Worm (Caenorhabditis elegans) whole organism, midembryonic: Measurements from ENCODE around the gene srd-65.

Experiments used
- T22C8.4 ChIP-seq: fragments of 200-800 bp; sonication (Bioruptor generic); IDR thresholded peaks from 2 replicates; pipeline ENCODE4 v1.3.6; 2022; ENCODE audit warnings: missing genetic modification characterization, missing compliant biosample characterization
- cog-1 ChIP-seq: sonication (generic microtip); optimal IDR thresholded peaks from 2 replicates; lab custom pipeline; 2016; ENCODE audit warnings: missing genetic modification characterization, missing compliant biosample characterization
- flt-1 ChIP-seq: fragments of 200-800 bp; sonication (Bioruptor generic); IDR thresholded peaks from 2 replicates; pipeline ENCODE4 v1.3.6; 2022; ENCODE audit warnings: missing genetic modification characterization, missing compliant biosample characterization
- klf-2 ChIP-seq: fragments of 200-800 bp; sonication (Bioruptor generic); conservative IDR thresholded peaks from 2 replicates; pipeline ENCODE4 v1.3.6; 2022; ENCODE audit warnings: missing genetic modification reagents, missing genetic modification characterization, missing compliant biosample characterization
- med-1 ChIP-seq: sonication (generic microtip); optimal IDR thresholded peaks from 2 replicates; lab custom pipeline; 2017; ENCODE audit warnings: missing genetic modification characterization, mild to moderate bottlenecking, missing compliant biosample characterization, antibody characterized with exemption, missing genetic modification reagents; ENCODE audit not compliant: insufficient read depth
- ref-1 ChIP-seq: fragments of 200-800 bp; sonication (Bioruptor generic); conservative IDR thresholded peaks from 2 replicates; pipeline ENCODE4 v1.3.6; 2022; ENCODE audit warnings: missing genetic modification reagents, missing genetic modification characterization, missing compliant biosample characterization
- tab-1 ChIP-seq: fragments of 200-800 bp; sonication (Bioruptor generic); IDR thresholded peaks from 2 replicates; pipeline ENCODE4 v1.3.6; 2022; ENCODE audit warnings: missing genetic modification characterization, missing compliant biosample characterization
- ztf-23 ChIP-seq: fragments of 200-800 bp; sonication (Bioruptor generic); IDR thresholded peaks from 2 replicates; pipeline ENCODE4 v1.3.6; 2022; ENCODE audit warnings: missing genetic modification reagents, missing genetic modification characterization, missing compliant biosample characterization
- ztf-29 ChIP-seq: fragments of 200-800 bp; sonication (Bioruptor generic); IDR thresholded peaks from 2 replicates; pipeline ENCODE4 v1.3.6; 2022; ENCODE audit warnings: missing genetic modification reagents, missing genetic modification characterization, missing compliant biosample characterization

Gene srd-65

DNA sequence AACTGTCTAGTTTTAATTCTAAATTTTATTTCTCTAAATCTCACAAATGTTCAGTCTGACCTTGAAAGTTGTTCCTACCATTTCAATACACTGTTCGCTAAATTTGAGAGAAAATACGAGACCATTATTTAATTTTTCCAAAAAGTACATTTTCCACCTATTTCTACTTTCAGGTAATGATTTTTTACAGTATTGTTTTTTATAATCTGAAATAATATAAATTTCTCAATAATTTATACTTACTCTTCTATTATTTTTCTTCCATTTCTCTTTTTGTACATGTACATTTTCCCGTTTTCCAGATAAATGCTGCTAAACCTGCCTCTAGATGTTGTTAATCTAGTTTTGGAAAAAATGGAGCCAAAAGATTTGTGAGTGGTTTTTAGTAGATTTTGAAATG is 3.6 kb upstream of the srd-65 start, which contains the start of gene fbxa-62:
Gene fbxa-62, plus strand, starts transcription at position 301 of the 400 bp plus-strand sequence.
- no peak for TF ChIP-seq cog-1 (tag; lab: Kevin White, UChicago)
- TF ChIP-seq tab-1 (GFP tag; lab: Robert Waterston, UW) = no peak

DNA sequence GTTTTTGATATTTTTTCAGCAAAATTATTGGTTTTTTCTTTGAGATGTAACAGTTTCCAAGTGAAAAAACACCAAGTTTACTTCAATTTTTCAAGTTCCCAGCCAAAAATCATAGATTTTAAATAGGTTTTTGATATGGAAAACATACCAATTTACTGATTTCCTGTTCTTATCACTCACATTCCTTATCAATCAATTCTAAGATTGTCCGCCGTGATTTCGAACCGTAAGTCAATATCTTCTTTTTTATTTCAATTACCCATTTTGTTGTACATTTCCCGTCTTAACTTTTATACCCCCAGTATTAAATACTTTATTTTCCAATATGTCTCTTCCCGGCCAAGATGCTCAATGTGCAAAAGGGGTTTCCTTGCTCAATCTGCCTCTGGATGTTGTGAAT is 646 bp upstream of the srd-65 start, which contains the start of gene fbxa-38:
Gene fbxa-38, plus strand, starts transcription at position 195 of the 400 bp plus-strand sequence.
- no peak for TF ChIP-seq tab-1 (GFP tag; lab: Robert Waterston, UW)
- TF ChIP-seq med-1 (GFP tag; lab: Kevin White, UChicago) = no peak
- no peak for TF ChIP-seq T22C8.4 (GFP tag; lab: Robert Waterston, UW)
- no peak for TF ChIP-seq ztf-29 (GFP tag; lab: Robert Waterston, UW)
- TF ChIP-seq ztf-23 (GFP tag; lab: Robert Waterston, UW) = no peak
- TF ChIP-seq cog-1 (tag; lab: Kevin White, UChicago) = no peak
- no peak for TF ChIP-seq ref-1 (GFP tag; lab: Robert Waterston, UW)
- TF ChIP-seq flt-1 = no peak
- TF ChIP-seq klf-2 (GFP tag; lab: Robert Waterston, UW) = no peak

DNA sequence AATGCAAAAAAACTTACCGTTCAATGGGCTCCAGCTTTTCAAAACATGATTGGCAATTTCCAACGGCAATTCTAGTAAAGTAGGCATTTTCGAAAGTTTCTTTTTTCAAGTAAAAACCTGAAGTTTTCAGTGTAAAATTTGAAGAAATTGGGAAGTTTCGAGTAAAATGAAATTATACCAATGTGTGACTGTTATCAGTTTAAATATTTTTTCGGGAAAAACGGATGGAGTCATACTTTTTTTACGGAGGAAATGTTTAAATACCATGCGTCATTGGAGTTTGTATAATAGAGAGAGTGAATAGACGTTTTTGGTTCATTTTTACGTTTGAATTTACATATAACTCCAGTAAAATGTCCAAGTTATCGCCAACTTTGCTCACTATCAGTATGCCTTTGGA is 4.4 kb downstream of the srd-65 start, which contains the start of gene fbxa-12:
Gene fbxa-12, plus strand, starts transcription at position 301 of the 400 bp plus-strand sequence.
- TF ChIP-seq cog-1 (tag; lab: Kevin White, UChicago) (no peak), ztf-29 (GFP tag; lab: Robert Waterston, UW) (no peak), flt-1 (no peak), med-1 (GFP tag; lab: Kevin White, UChicago) (no peak), klf-2 (GFP tag; lab: Robert Waterston, UW) (no peak), T22C8.4 (GFP tag; lab: Robert Waterston, UW) (no peak), tab-1 (GFP tag; lab: Robert Waterston, UW) (no peak), ztf-23 (GFP tag; lab: Robert Waterston, UW) (no peak), ref-1 (GFP tag; lab: Robert Waterston, UW) (no peak)

DNA sequence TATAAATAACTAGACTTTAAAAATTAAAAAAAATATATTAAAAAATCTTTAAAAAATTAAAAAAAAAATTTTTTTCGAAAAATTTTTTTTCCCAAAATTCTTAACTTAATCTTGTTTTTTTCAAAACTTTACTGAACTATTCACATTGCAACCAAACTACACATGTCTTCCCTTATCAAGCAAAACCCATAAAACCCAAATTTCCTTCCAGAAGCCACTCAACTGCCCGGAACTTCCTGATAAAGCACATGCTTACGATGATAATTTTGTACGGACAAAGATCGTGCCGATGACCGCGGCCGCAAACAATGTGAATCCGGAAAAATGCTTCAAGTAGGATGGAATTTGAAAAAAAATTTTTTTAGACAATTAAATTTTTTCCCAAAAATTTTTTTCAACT is 11.5 kb downstream of the srd-65 start:
- TF ChIP-seq ztf-23 (GFP tag; lab: Robert Waterston, UW) (no peak), med-1 (GFP tag; lab: Kevin White, UChicago) (no peak), ref-1 (GFP tag; lab: Robert Waterston, UW) (no peak), klf-2 (GFP tag; lab: Robert Waterston, UW) (no peak), tab-1 (GFP tag; lab: Robert Waterston, UW) (no peak), cog-1 (tag; lab: Kevin White, UChicago) (no peak), flt-1 (no peak), T22C8.4 (GFP tag; lab: Robert Waterston, UW) (no peak), ztf-29 (GFP tag; lab: Robert Waterston, UW) (no peak)

DNA sequence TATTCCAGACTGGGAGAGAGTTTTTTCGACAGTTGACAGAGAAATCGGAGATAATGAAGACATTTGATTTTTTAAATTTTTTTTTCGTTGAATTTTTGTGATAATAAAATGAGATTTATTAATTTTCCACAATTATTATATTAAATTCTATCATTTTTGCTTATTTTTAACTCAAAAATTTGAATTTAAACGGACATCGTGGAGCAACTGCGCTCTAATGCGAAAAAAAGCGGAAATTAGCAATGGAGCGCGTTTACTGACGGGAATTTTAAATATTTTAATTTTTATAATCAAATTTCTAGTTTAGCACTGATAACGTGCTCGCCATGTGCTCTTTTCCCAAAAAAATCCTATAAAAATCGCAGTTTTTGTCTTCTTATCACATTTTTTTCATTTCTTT is 12.7 kb downstream of the srd-65 start, which contains the start of gene C39B5.14:
Gene C39B5.14, plus strand, starts transcription at position 301 of the 400 bp plus-strand sequence.
- TF ChIP-seq klf-2 (GFP tag; lab: Robert Waterston, UW) (no peak), flt-1 (no peak), cog-1 (tag; lab: Kevin White, UChicago) (no peak), ztf-29 (GFP tag; lab: Robert Waterston, UW) (no peak), tab-1 (GFP tag; lab: Robert Waterston, UW) (no peak), ztf-23 (GFP tag; lab: Robert Waterston, UW) (no peak), ref-1 (GFP tag; lab: Robert Waterston, UW) (no peak), T22C8.4 (GFP tag; lab: Robert Waterston, UW) (no peak), med-1 (GFP tag; lab: Kevin White, UChicago) (no peak)

DNA sequence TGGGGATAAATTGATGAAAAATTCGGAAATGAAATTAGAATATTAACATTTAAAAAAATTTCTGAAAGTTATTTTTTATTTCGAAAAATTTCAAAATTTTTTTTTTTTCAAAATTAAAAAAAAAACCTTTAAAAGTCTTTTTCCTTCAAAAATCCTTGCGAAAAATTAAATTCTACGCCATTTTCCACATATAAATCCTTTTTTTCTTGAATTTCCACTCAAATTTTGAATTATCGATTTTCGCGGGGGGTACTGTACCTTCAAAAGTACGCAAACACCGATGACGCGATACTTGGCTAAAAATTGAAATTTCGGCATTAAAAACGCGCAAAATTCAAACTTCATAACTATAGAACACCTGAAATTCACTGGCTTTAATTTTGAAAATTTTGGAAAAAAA is 13.2 kb downstream of the srd-65 start:
- TF ChIP-seq klf-2 (GFP tag; lab: Robert Waterston, UW) (no peak), med-1 (GFP tag; lab: Kevin White, UChicago) (no peak), flt-1 (no peak), tab-1 (GFP tag; lab: Robert Waterston, UW) (no peak)

DNA sequence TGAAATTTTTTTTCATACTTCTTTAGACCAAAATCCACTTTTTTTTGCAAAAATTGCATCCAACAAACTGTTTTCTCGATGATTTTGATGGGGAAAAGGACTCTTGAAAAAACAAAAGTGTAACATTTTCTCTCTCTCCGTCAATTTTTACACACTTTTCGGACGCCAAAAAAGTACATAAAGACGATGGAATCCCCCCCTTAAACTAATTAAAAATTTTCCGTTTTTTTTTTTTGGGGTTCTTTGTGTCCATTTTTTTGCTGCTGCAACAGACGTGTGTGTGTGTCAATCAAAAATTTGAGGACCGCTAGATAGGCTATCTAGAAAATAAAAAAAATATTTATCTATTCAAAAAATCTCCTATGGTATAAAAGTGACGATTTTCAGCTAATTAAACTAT is 16.0 kb downstream of the srd-65 start, which contains the start of gene C39B5.5:
Gene C39B5.5, plus strand, starts transcription at position 301 of the 400 bp plus-strand sequence.
- TF ChIP-seq tab-1 (GFP tag; lab: Robert Waterston, UW) (no peak), ztf-29 (GFP tag; lab: Robert Waterston, UW) (no peak), cog-1 (tag; lab: Kevin White, UChicago) (no peak), med-1 (GFP tag; lab: Kevin White, UChicago) (no peak)

DNA sequence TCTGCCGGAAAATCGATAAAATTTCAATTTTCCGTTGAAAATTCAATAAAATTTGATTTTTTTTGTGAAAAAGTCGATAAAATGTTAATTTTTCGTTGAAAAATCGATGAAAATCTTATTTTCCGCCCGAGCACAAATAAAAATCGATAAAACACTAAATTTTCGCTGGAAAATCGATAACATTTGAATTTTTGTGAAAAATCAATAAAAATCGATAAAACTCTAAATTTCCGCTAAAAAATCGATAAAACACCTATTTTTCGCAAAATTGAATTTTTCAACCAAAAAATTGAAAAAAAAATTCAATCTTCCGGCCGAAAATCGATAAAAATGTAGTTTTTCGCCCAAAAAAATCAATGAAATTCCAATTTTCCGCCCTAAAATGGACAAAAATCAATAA is 18.7 kb downstream of the srd-65 start:
- no peak for TF ChIP-seq klf-2 (GFP tag; lab: Robert Waterston, UW)
- peak; percentile 66 for TF ChIP-seq T22C8.4 (GFP tag; lab: Robert Waterston, UW)

DNA sequence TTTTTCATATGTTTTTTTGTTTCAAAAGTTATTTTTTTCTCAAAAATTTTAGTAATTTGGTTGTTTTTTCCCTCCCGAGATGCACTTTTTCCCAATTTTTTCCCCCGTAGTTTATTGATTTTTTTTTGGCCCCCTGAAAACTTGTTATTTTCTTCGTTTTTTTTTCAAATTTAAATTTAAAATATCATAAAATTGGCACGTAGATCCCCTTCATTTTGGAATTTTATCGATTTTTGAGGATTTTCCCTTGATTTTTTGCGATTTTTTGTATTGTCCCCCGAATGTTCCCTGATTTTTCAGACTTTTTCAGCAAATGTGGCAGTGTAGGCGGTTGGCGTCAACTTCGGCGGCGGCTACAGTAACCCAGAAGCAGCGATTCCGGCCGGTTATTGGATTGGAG is 26.1 kb downstream of the srd-65 start, which contains the start of gene C39B5.6:
Gene C39B5.6, plus strand, starts transcription at position 301 of the 400 bp plus-strand sequence.
- TF ChIP-seq T22C8.4 (GFP tag; lab: Robert Waterston, UW) = 0 out of 2 replicates have a peak, but pooled peaks have one; percentile 23
- TF ChIP-seq ztf-29 (GFP tag; lab: Robert Waterston, UW) = no peak
- no peak for TF ChIP-seq ref-1 (GFP tag; lab: Robert Waterston, UW)
